Worm (Caenorhabditis elegans) whole organism, L2 larva: Measurements from ENCODE around the gene cpsf-3.

Experiments
- blmp-1 ChIP-seq: sonication (generic microtip); optimal IDR thresholded peaks from 2 replicates; lab custom pipeline; 2017; ENCODE audit warnings: missing genetic modification characterization, mild to moderate bottlenecking, missing compliant biosample characterization, antibody characterized with exemption, moderate library complexity; ENCODE audit not compliant: insufficient read depth
- elt-1 ChIP-seq: fragments of 150-350 bp; optimal IDR thresholded peaks from 2 replicates; lab custom pipeline; 2014; ENCODE audit warnings: missing biosample characterization, missing genetic modification characterization
- fos-1 ChIP-seq: fragments of 150-350 bp; optimal IDR thresholded peaks from 2 replicates; lab custom pipeline; 2014; ENCODE audit warnings: missing biosample characterization, missing genetic modification characterization
- lin-13 ChIP-seq: fragments of 150-350 bp; optimal IDR thresholded peaks from 2 replicates; lab custom pipeline; 2014; ENCODE audit warnings: missing biosample characterization, missing genetic modification reagents, missing genetic modification characterization
- lin-39 ChIP-seq: fragments of 150-350 bp; optimal IDR thresholded peaks from 2 replicates; lab custom pipeline; 2014; ENCODE audit warnings: missing biosample characterization, missing genetic modification reagents, missing genetic modification characterization
- lsy-2 ChIP-seq, 2 experiments: fragments of 150-350 bp in 1 of 2; sonication (generic microtip) in 1 of 2; optimal IDR thresholded peaks; 2 replicates each; lab custom pipeline; 2014 to 2017; ENCODE audit warnings: missing biosample characterization in 2 of 2, missing genetic modification characterization in 2 of 2
- nhr-11 ChIP-seq: fragments of 150-350 bp; optimal IDR thresholded peaks from 2 replicates; lab custom pipeline; 2014; ENCODE audit warnings: missing biosample characterization, missing genetic modification characterization
- nhr-12 ChIP-seq: fragments of 150-350 bp; optimal IDR thresholded peaks from 2 replicates; lab custom pipeline; 2014; ENCODE audit warnings: missing biosample characterization, missing genetic modification characterization
- nhr-237 ChIP-seq: fragments of 150-350 bp; optimal IDR thresholded peaks from 2 replicates; lab custom pipeline; 2014; ENCODE audit warnings: missing biosample characterization, missing genetic modification characterization
- skn-1 ChIP-seq: sonication (generic microtip); optimal IDR thresholded peaks from 2 replicates; lab custom pipeline; 2017; ENCODE audit warnings: missing biosample characterization, missing genetic modification characterization
- ztf-11 ChIP-seq: sonication (generic microtip); optimal IDR thresholded peaks from 2 replicates; lab custom pipeline; 2017; ENCODE audit warnings: missing biosample characterization, missing genetic modification characterization

DNA sequence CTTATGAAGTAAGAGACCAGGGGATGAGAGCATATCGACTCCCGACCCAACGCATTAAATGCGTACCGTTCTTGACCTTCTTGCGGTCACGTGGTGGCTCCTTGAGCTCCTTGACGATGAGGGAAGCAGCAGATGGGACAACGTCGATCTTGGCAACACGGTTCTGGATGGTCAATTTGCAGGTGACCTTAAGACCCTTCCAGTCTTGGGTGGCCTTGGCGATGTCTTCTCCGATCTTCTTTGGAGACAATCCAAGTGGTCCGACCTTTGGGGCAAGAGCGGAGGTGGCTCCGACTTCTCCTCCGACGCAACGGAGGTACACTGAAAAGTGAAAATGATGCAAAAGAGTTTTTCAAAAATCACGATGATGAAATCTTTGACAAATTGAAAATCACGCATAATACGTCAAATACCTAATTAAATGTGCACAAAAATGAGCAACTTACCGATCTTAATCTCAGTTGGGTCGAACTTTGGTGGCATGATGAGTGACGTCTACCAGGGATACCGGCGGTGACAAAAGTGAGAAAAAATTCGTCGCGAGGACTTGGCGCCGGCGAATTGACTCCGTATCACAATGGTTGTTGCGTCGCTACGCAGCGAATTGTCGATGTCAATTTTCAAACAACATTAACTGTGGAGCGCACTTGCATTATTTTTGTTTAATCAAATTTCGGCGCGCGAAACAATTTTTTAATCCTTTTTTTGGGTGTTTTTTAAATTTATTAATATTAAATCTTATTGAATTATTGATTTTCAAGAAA, 42.4 kb downstream of the cpsf-3 start, which contains the start of gene rpl-12:
- peak; percentile 23 for TF ChIP-seq elt-1 (tag; lab: Kevin White, UChicago)
- peak; percentile 73 for TF ChIP-seq nhr-12 (tag; lab: Kevin White, UChicago)
- peak; percentile 95 for TF ChIP-seq blmp-1 (tag; lab: Kevin White, UChicago)
- TF ChIP-seq nhr-237 = peak; percentile 89
- peak; percentile 98 for TF ChIP-seq lin-13 (GFP tag; lab: Kevin White, UChicago)
- peak; percentile 88 for TF ChIP-seq skn-1
- TF ChIP-seq ztf-11 (tag; lab: Kevin White, UChicago) = peak; percentile 65
- TF ChIP-seq nhr-11 (tag; lab: Kevin White, UChicago) = no peak
- peak; percentile 95 to 98 for TF ChIP-seq lsy-2 (tag; optimal IDR thresholded peaks at IDR 0.05; lab: Kevin White, UChicago)
- peak; percentile 83 for TF ChIP-seq lin-39
- peak; percentile 97 for TF ChIP-seq fos-1 (tag; lab: Kevin White, UChicago)
